Worm (Caenorhabditis elegans): ENCODE measurements around the gene mlt-3.

DNA sequence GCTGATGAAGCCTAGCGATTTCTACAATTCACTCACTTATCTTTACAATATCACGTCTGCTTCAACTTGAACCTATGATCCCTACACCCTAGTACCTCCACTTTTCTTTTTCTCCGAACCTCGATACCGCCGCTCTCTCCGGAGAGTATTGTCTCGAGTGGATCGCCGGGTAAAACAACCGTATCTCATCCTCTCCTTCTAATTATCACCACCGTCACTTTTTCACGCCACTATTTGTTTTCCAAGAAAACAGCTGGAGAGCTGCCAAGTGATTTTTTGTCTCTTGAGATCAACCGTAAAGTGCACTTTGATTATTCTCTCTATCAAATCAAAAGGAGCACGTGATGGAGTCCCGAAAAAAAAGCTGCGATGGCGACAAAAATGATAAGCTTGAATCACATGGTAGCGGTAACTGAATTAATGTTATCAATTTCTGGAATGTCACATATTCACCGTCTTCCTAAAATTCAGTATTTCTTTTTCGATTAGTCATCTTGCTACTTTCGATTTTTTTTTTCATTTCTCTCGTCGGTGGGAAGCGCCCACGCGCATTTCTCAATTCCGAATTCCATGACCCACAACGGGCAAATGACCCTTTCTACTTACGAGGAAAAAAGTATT lies 27.3 kb downstream of the mlt-3 start:
- TF ChIP-seq flt-1 (GFP tag; IDR thresholded peaks at IDR 0.05) (no peak), cog-1 (tag; optimal IDR thresholded peaks at IDR 0.05) (no peak), ztf-23 (GFP tag; IDR thresholded peaks at IDR 0.05) (no peak), med-1 (GFP tag; optimal IDR thresholded peaks at IDR 0.05; ENCODE audit: insufficient read depth) (no peak), tab-1 (GFP tag; IDR thresholded peaks at IDR 0.05) (no peak), ref-1 (GFP tag; conservative IDR thresholded peaks at IDR 0.05) (no peak), ztf-29 (GFP tag; IDR thresholded peaks at IDR 0.05) (no peak)

Data from whole organism, midembryonic.